Fruit fly (Drosophila melanogaster): ENCODE results near the gene CG6415.

dm6 chr2L:10665603-10666002 is 37.8 kb upstream of the CG6415 start:
- TF ChIP-seq cnc (optimal IDR thresholded peaks at IDR 0.05) (no peak), bab1 (GFP tag; optimal IDR thresholded peaks at IDR 0.05) (no peak), Mnt (GFP tag; optimal IDR thresholded peaks at IDR 0.05) (no peak), CG7101 (tag; optimal IDR thresholded peaks at IDR 0.05) (no peak), tj (GFP tag; optimal IDR thresholded peaks at IDR 0.05) (no peak), CG1620 (GFP tag; optimal IDR thresholded peaks at IDR 0.05) (no peak), Clk (GFP tag; optimal IDR thresholded peaks at IDR 0.05) (no peak), toe (GFP tag; optimal IDR thresholded peaks at IDR 0.05) (no peak), CG11617 (GFP tag; optimal IDR thresholded peaks at IDR 0.05) (no peak), CG14711 (tag; optimal IDR thresholded peaks at IDR 0.05) (no peak), kay (GFP tag; ENCODE audit: borderline replicate concordance) (no peak), Hr96 (GFP tag; optimal IDR thresholded peaks at IDR 0.05) (no peak), CG12768 (GFP tag; optimal IDR thresholded peaks at IDR 0.05) (no peak)

Data from whole organism, adult.